Worm (Caenorhabditis elegans) whole organism, young adult: Measurements from ENCODE around the gene ulp-4.

Source experiments
- B0261.1 ChIP-seq: sonication (generic microtip); optimal IDR thresholded peaks from 2 replicates; lab custom pipeline; 2016; ENCODE audit warnings: mild to moderate bottlenecking, missing genetic modification characterization, moderate library complexity, missing compliant biosample characterization
- C06A6.2 ChIP-seq: fragments of 200-800 bp; sonication (Bioruptor generic); conservative IDR thresholded peaks from 2 replicates; pipeline ENCODE4 v1.3.6; 2022; ENCODE audit warnings: missing genetic modification characterization, missing compliant biosample characterization
- D2030.7 ChIP-seq: fragments of 200-800 bp; sonication (Bioruptor generic); IDR thresholded peaks from 2 replicates; pipeline ENCODE4 v1.3.6; 2022; ENCODE audit warnings: missing genetic modification reagents, missing genetic modification characterization, missing compliant biosample characterization
- F10E7.11 ChIP-seq: sonication (generic microtip); optimal IDR thresholded peaks from 2 replicates; lab custom pipeline; 2017; ENCODE audit warnings: mild to moderate bottlenecking, missing genetic modification characterization, moderate library complexity, missing compliant biosample characterization
- F23B12.7 ChIP-seq: sonication (generic microtip); optimal IDR thresholded peaks from 2 replicates; lab custom pipeline; 2017; ENCODE audit warnings: missing genetic modification characterization, mild to moderate bottlenecking, missing compliant biosample characterization, antibody characterized with exemption, moderate library complexity; ENCODE audit not compliant: insufficient read depth
- F33H1.4 ChIP-seq: fragments of 200-800 bp; sonication (Bioruptor generic); IDR thresholded peaks from 2 replicates; pipeline ENCODE4 v1.3.6; 2022; ENCODE audit warnings: missing genetic modification reagents, missing genetic modification characterization, missing compliant biosample characterization
- F39B2.1 ChIP-seq: fragments of 200-800 bp; sonication (Bioruptor generic); IDR thresholded peaks from 2 replicates; pipeline ENCODE4 v1.3.6; 2022; ENCODE audit warnings: missing genetic modification reagents, missing genetic modification characterization, missing compliant biosample characterization
- F49E8.2 ChIP-seq: sonication (generic microtip); optimal IDR thresholded peaks from 3 replicates; lab custom pipeline; 2017; ENCODE audit warnings: missing genetic modification characterization, mild to moderate bottlenecking, missing compliant biosample characterization, antibody characterized with exemption, moderate library complexity; ENCODE audit not compliant: insufficient read depth
- F52B5.7 ChIP-seq: sonication (generic microtip); optimal IDR thresholded peaks from 2 replicates; lab custom pipeline; 2016; ENCODE audit warnings: mild to moderate bottlenecking, missing genetic modification characterization, missing compliant biosample characterization
- F55B11.4 ChIP-seq: sonication (generic microtip); optimal IDR thresholded peaks from 2 replicates; lab custom pipeline; 2016; ENCODE audit warnings: missing compliant biosample characterization, missing genetic modification characterization, borderline replicate concordance; ENCODE audit not compliant: insufficient read depth
- T26A5.8 ChIP-seq: sonication (generic microtip); optimal IDR thresholded peaks from 2 replicates; lab custom pipeline; 2016; ENCODE audit warnings: missing genetic modification characterization, missing compliant biosample characterization
- Y53F4B.3 ChIP-seq: fragments of 200-800 bp; sonication (Bioruptor generic); IDR thresholded peaks from 2 replicates; pipeline ENCODE4 v1.3.6; 2022; ENCODE audit warnings: missing genetic modification reagents, missing genetic modification characterization, missing compliant biosample characterization
- Y53G8AR.9 ChIP-seq: fragments of 200-800 bp; sonication (Bioruptor generic); conservative IDR thresholded peaks from 2 replicates; pipeline ENCODE4 v1.3.6; 2022; ENCODE audit warnings: missing genetic modification reagents, missing genetic modification characterization, missing compliant biosample characterization
- ZK185.1 ChIP-seq: sonication (generic microtip); optimal IDR thresholded peaks from 2 replicates; lab custom pipeline; 2016; ENCODE audit warnings: mild to moderate bottlenecking, missing genetic modification characterization, missing compliant biosample characterization; ENCODE audit not compliant: poor library complexity, severe bottlenecking
- aptf-3 ChIP-seq: fragments of 200-800 bp; sonication (Bioruptor generic); IDR thresholded peaks from 2 replicates; pipeline ENCODE4 v1.3.6; 2022; ENCODE audit warnings: missing genetic modification characterization, missing compliant biosample characterization
- attf-3 ChIP-seq: fragments of 200-800 bp; sonication (Bioruptor generic); conservative IDR thresholded peaks from 2 replicates; pipeline ENCODE4 v1.3.6; 2022; ENCODE audit warnings: missing genetic modification reagents, missing genetic modification characterization, missing compliant biosample characterization
- attf-5 ChIP-seq: fragments of 200-800 bp; sonication (Bioruptor generic); optimal IDR thresholded peaks from 2 replicates; lab custom pipeline; 2018; ENCODE audit warnings: mild to moderate bottlenecking, missing genetic modification characterization, missing compliant biosample characterization
- bed-2 ChIP-seq: fragments of 200-800 bp; sonication (Bioruptor generic); IDR thresholded peaks from 2 replicates; pipeline ENCODE4 v1.3.6; 2022; ENCODE audit warnings: missing genetic modification reagents, missing genetic modification characterization, missing compliant biosample characterization
- ceh-27 ChIP-seq: fragments of 200-800 bp; sonication (Bioruptor generic); optimal IDR thresholded peaks from 2 replicates; lab custom pipeline; 2018; ENCODE audit warnings: mild to moderate bottlenecking, missing genetic modification characterization, moderate library complexity, missing compliant biosample characterization
- ceh-91 ChIP-seq: fragments of 200-800 bp; sonication (Bioruptor generic); IDR thresholded peaks from 2 replicates; pipeline ENCODE4 v1.3.6; 2022; ENCODE audit warnings: missing genetic modification reagents, missing genetic modification characterization, missing compliant biosample characterization
- dox-1 ChIP-seq: fragments of 200-800 bp; sonication (Bioruptor generic); IDR thresholded peaks from 2 replicates; pipeline ENCODE4 v1.3.6; 2022; ENCODE audit warnings: missing genetic modification reagents, missing genetic modification characterization, missing compliant biosample characterization
- dpff-1 ChIP-seq: sonication (generic microtip); optimal IDR thresholded peaks from 2 replicates; lab custom pipeline; 2017; ENCODE audit warnings: mild to moderate bottlenecking, missing genetic modification characterization, missing compliant biosample characterization
- efl-1 ChIP-seq: fragments of 150-350 bp; optimal IDR thresholded peaks from 2 replicates; lab custom pipeline; 2014; ENCODE audit warnings: missing biosample characterization, missing genetic modification reagents, missing genetic modification characterization
- fkh-3 ChIP-seq: sonication (generic microtip); optimal IDR thresholded peaks from 2 replicates; lab custom pipeline; 2016; ENCODE audit warnings: mild to moderate bottlenecking, missing genetic modification characterization, missing compliant biosample characterization
- gei-17 ChIP-seq: fragments of 200-800 bp; sonication (Bioruptor generic); optimal IDR thresholded peaks from 2 replicates; lab custom pipeline; 2018; ENCODE audit warnings: mild to moderate bottlenecking, missing genetic modification characterization, missing compliant biosample characterization
- him-1 ChIP-seq: sonication (generic microtip); optimal IDR thresholded peaks from 2 replicates; lab custom pipeline; 2016; ENCODE audit warnings: missing genotype, missing genetic modification reagents, missing genetic modification characterization, missing compliant biosample characterization
- hmg-1.2 ChIP-seq: fragments of 200-800 bp; sonication (Bioruptor generic); IDR thresholded peaks from 2 replicates; pipeline ENCODE4 v1.3.6; 2022; ENCODE audit warnings: missing genetic modification reagents, missing genetic modification characterization, missing compliant biosample characterization
- hrde-1 ChIP-seq: sonication (generic microtip); optimal IDR thresholded peaks from 2 replicates; lab custom pipeline; 2016; ENCODE audit warnings: missing genetic modification characterization, mild to moderate bottlenecking, missing compliant biosample characterization, moderate library complexity, missing genotype, missing genetic modification reagents, borderline replicate concordance
- let-526 ChIP-seq: fragments of 200-800 bp; sonication (Bioruptor generic); IDR thresholded peaks from 2 replicates; pipeline ENCODE4 v1.3.6; 2022; ENCODE audit warnings: missing genetic modification reagents, missing genetic modification characterization, missing compliant biosample characterization
- lin-35 ChIP-seq, 3 experiments: fragments of 150-350 bp in 2 of 3; sonication (generic microtip) in 1 of 3; optimal IDR thresholded peaks; 2 replicates each; lab custom pipeline; 2014 to 2018; ENCODE audit warnings: missing biosample characterization in 3 of 3, missing genetic modification characterization in 3 of 3, missing genetic modification reagents in 3 of 3
- lin-40 ChIP-seq: sonication (generic microtip); optimal IDR thresholded peaks from 2 replicates; lab custom pipeline; 2016; ENCODE audit warnings: missing genetic modification characterization, mild to moderate bottlenecking, missing compliant biosample characterization, missing genotype, missing genetic modification reagents
- lin-54 ChIP-seq: fragments of 200-800 bp; sonication (Bioruptor generic); optimal IDR thresholded peaks from 2 replicates; lab custom pipeline; 2018; ENCODE audit warnings: mild to moderate bottlenecking, missing genetic modification characterization, missing compliant biosample characterization
- madf-6 ChIP-seq: fragments of 200-800 bp; sonication (Bioruptor generic); IDR thresholded peaks from 2 replicates; pipeline ENCODE4 v1.3.6; 2022; ENCODE audit warnings: missing genetic modification reagents, missing genetic modification characterization, missing compliant biosample characterization
- madf-8 ChIP-seq: fragments of 200-800 bp; sonication (Bioruptor generic); conservative IDR thresholded peaks from 2 replicates; pipeline ENCODE4 v1.3.6; 2022; ENCODE audit warnings: missing genetic modification reagents, missing genetic modification characterization, missing compliant biosample characterization
- mcd-1 ChIP-seq: fragments of 200-800 bp; sonication (Bioruptor generic); IDR thresholded peaks from 2 replicates; pipeline ENCODE4 v1.3.6; 2022; ENCODE audit warnings: missing genetic modification reagents, missing genetic modification characterization, missing compliant biosample characterization
- nhr-27 ChIP-seq: fragments of 200-800 bp; sonication (Bioruptor generic); optimal IDR thresholded peaks from 2 replicates; lab custom pipeline; 2018; ENCODE audit warnings: mild to moderate bottlenecking, missing genetic modification characterization, moderate library complexity, missing compliant biosample characterization
- nhr-80 ChIP-seq: sonication (generic microtip); optimal IDR thresholded peaks from 2 replicates; lab custom pipeline; 2016; ENCODE audit warnings: missing genetic modification characterization, missing compliant biosample characterization
- snpc-1.1 ChIP-seq: sonication (generic microtip); optimal IDR thresholded peaks from 2 replicates; lab custom pipeline; 2017; ENCODE audit warnings: missing genetic modification characterization, mild to moderate bottlenecking, missing compliant biosample characterization, antibody characterized with exemption, moderate library complexity, missing genotype, missing genetic modification reagents; ENCODE audit not compliant: insufficient read depth
- snpc-1.3 ChIP-seq: sonication (generic microtip); optimal IDR thresholded peaks from 2 replicates; lab custom pipeline; 2017; ENCODE audit warnings: missing genetic modification characterization, mild to moderate bottlenecking, missing compliant biosample characterization, antibody characterized with exemption, moderate library complexity, missing genotype, missing genetic modification reagents; ENCODE audit not compliant: insufficient read depth
- snpc-3.4 ChIP-seq: sonication (generic microtip); optimal IDR thresholded peaks from 2 replicates; lab custom pipeline; 2017; ENCODE audit warnings: missing genetic modification characterization, mild to moderate bottlenecking, missing compliant biosample characterization, antibody characterized with exemption, moderate library complexity, missing genotype, missing genetic modification reagents
- snpc-4 ChIP-seq, 5 experiments: fragments of 150-350 bp in 1 of 5; sonication (generic microtip) in 4 of 5; optimal IDR thresholded peaks; 2 replicates each; lab custom pipeline; 2014 to 2018; ENCODE audit warnings: missing genetic modification characterization in 5 of 5, missing biosample characterization in 3 of 5, antibody characterized with exemption in 2 of 5, mild to moderate bottlenecking in 2 of 5, missing compliant biosample characterization in 2 of 5, missing genotype in 2 of 5, moderate library complexity in 2 of 5, missing genetic modification reagents in 1 of 5
- zim-3 ChIP-seq: sonication (generic microtip); optimal IDR thresholded peaks from 2 replicates; lab custom pipeline; 2017; ENCODE audit warnings: mild to moderate bottlenecking, missing genetic modification characterization, moderate library complexity, missing compliant biosample characterization
- ztf-18 ChIP-seq: sonication (generic microtip); optimal IDR thresholded peaks from 2 replicates; lab custom pipeline; 2016; ENCODE audit warnings: missing genotype, mild to moderate bottlenecking, missing genetic modification characterization, missing compliant biosample characterization

Gene ulp-4

DNA sequence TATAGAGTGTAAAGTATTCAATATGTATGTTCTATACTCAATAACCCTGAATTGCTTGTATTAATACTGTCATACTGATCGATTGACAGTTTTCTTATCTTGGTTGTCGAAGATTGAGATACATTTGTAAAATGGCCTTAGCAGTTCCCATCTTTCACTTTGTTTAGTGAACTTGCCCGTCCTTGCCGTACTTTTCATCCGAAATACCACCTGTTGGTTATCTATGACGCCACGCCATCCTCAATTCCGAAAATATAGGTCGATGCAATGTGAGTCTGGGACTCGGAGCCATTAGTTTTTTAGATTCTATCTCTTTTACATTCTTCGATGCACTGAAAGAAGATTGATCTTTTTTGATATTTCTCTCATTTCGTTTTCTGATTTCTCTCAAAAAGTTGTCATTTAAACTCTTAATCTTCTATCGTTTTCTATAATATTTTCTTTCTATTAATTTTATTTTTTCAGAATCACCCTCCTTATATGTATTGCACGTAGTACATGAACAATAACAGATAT lies at the start of gene ulp-4:
Gene ulp-4, plus strand, starts transcription at position 466 of the 516 bp plus-strand sequence.
- TF ChIP-seq nhr-80 (tag; lab: Kevin White, UChicago) (peak; percentile 66), dpff-1 (tag; lab: Kevin White, UChicago) (no peak), ceh-27 (GFP tag; lab: Kevin White, UChicago) (no peak)

DNA sequence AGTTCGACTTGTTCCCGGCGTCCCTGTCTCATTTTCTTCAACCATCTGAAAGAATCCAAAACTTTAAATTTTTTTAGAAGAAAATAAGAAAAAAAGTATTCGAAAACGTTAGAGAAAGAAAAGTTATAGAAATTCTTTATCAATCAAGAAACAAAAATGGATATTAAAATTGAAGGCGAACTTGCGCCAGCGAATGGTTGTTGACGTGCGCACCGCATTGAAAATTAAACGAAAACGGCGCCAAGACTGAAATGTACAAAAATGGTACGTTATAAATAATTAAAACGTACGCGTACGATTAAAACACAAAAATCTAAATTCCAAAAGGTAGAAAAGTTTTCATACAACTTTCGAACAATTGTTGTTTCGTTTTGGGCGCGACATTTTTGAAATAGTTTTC lies 43.0 kb upstream of the ulp-4 start, which contains the start of gene K02C4.3:
Gene K02C4.3, minus strand, starts transcription at position 51 of the 400 bp plus-strand sequence.
- TF ChIP-seq mcd-1 (GFP tag; lab: Robert Waterston, UW) (peak; percentile 75), nhr-80 (tag; lab: Kevin White, UChicago) (peak; percentile 9), snpc-1.3 (peak; percentile 7), aptf-3 (GFP tag; lab: Robert Waterston, UW) (no peak), dox-1 (GFP tag; lab: Robert Waterston, UW) (peak; percentile 32; the same call in 1 of the 2 replicates), bed-2 (no peak), attf-3 (GFP tag; lab: Robert Waterston, UW) (no peak), F39B2.1 (GFP tag; lab: Robert Waterston, UW) (0 out of 2 replicates have a peak, but pooled peaks have one; percentile 25), gei-17 (GFP tag; lab: Kevin White, UChicago) (no peak), snpc-1.1 (tag; lab: Kevin White, UChicago) (peak; percentile 34), ztf-18 (tag; lab: Kevin White, UChicago) (peak; percentile 93), zim-3 (tag; lab: Kevin White, UChicago) (no peak), B0261.1 (tag; lab: Kevin White, UChicago) (no peak), madf-8 (GFP tag; lab: Robert Waterston, UW) (peak; percentile 26; the same call in 1 of the 2 replicates), Y53F4B.3 (GFP tag; lab: Robert Waterston, UW) (no peak), efl-1 (peak; percentile 69), C06A6.2 (GFP tag; lab: Robert Waterston, UW) (no peak), madf-6 (GFP tag; lab: Robert Waterston, UW) (peak; percentile 65), F55B11.4 (tag; lab: Kevin White, UChicago) (no peak), T26A5.8 (tag; lab: Kevin White, UChicago) (no peak), lin-35 (GFP tag; optimal IDR thresholded peaks at IDR 0.05; lab: Kevin White, UChicago) (peak in 1 of 3 experiments; percentile 80), Y53G8AR.9 (GFP tag; lab: Robert Waterston, UW) (no peak), F23B12.7 (tag; lab: Kevin White, UChicago) (peak; percentile 13), hrde-1 (tag; lab: Kevin White, UChicago) (no peak), F49E8.2 (tag; lab: Kevin White, UChicago) (no peak), F10E7.11 (tag; lab: Kevin White, UChicago) (no peak), let-526 (GFP tag; lab: Robert Waterston, UW) (no peak), nhr-27 (tag; lab: Kevin White, UChicago) (no peak), fkh-3 (no peak), lin-40 (tag; lab: Kevin White, UChicago) (peak; percentile 37), attf-5 (GFP tag; lab: Kevin White, UChicago) (peak; percentile 27), hmg-1.2 (0 out of 2 replicates have a peak, but pooled peaks have one; percentile 13), F33H1.4 (GFP tag; lab: Robert Waterston, UW) (peak; percentile 37; the same call in 1 of the 2 replicates), him-1 (tag; lab: Kevin White, UChicago) (peak; percentile 44), ceh-27 (GFP tag; lab: Kevin White, UChicago) (no peak), snpc-3.4 (tag; lab: Kevin White, UChicago) (peak; percentile 60), dpff-1 (tag; lab: Kevin White, UChicago) (no peak), D2030.7 (GFP tag; lab: Robert Waterston, UW) (no peak), lin-54 (GFP tag; lab: Kevin White, UChicago) (peak; percentile 69), ZK185.1 (peak; percentile 37), F52B5.7 (tag; lab: Kevin White, UChicago) (no peak), snpc-4 (GFP tag; optimal IDR thresholded peaks at IDR 0.05; lab: Kevin White, UChicago) (no peak), snpc-4 (tag; optimal IDR thresholded peaks at IDR 0.05; lab: Kevin White, UChicago) (peak; percentile 45 to 74 (median 73)), ceh-91 (GFP tag; lab: Robert Waterston, UW) (0 out of 2 replicates have a peak, but pooled peaks have one; percentile 16)
